Fruit fly (Drosophila melanogaster) whole organism, embryonic: ENCODE measurements around the gene bwa.
A peak's percentile ranks its signal among the peaks of the same experiment; 100 is the strongest.

Experiments used
- ATbp ChIP-seq: fragments of 200-800 bp; sonication (Bioruptor generic); optimal IDR thresholded peaks from 2 replicates; lab custom pipeline; 2017; ENCODE audit warnings: missing biosample characterization, mild to moderate bottlenecking, missing genetic modification characterization, missing genetic modification reagents
- Bteb2 ChIP-seq: fragments of 200-800 bp; sonication (Bioruptor generic); optimal IDR thresholded peaks from 2 replicates; lab custom pipeline; 2016; ENCODE audit warnings: missing biosample characterization, missing genetic modification characterization
- CG10979 ChIP-seq: fragments of 200-800 bp; sonication (Bioruptor generic); optimal IDR thresholded peaks from 2 replicates; lab custom pipeline; 2018; ENCODE audit warnings: missing biosample characterization, mild to moderate bottlenecking, missing genetic modification characterization, moderate library complexity
- CG12071 ChIP-seq: fragments of 200-800 bp; sonication (Bioruptor generic); optimal IDR thresholded peaks from 3 replicates; lab custom pipeline; 2018; ENCODE audit warnings: missing biosample characterization, mild to moderate bottlenecking, missing genetic modification characterization
- CG12299 ChIP-seq: fragments of 200-800 bp; sonication (Bioruptor generic); optimal IDR thresholded peaks from 2 replicates; lab custom pipeline; 2018; ENCODE audit warnings: missing biosample characterization, mild to moderate bottlenecking, missing genetic modification characterization
- CG12391 ChIP-seq: fragments of 200-800 bp; sonication (Bioruptor generic); optimal IDR thresholded peaks from 3 replicates; lab custom pipeline; 2018; ENCODE audit warnings: missing biosample characterization, mild to moderate bottlenecking, missing genetic modification characterization, moderate library complexity
- CG15011 ChIP-seq: fragments of 200-800 bp; sonication (Bioruptor generic); optimal IDR thresholded peaks from 3 replicates; lab custom pipeline; 2018; ENCODE audit warnings: missing biosample characterization, mild to moderate bottlenecking, missing genetic modification characterization
- CG15514 ChIP-seq: fragments of 200-800 bp; sonication (Bioruptor generic); optimal IDR thresholded peaks from 3 replicates; lab custom pipeline; 2017; ENCODE audit warnings: missing biosample characterization, missing genetic modification characterization, mild to moderate bottlenecking, moderate library complexity, missing genetic modification reagents
- CG15601 ChIP-seq: fragments of 200-800 bp; sonication (Bioruptor generic); optimal IDR thresholded peaks from 3 replicates; lab custom pipeline; 2019; ENCODE audit warnings: missing biosample characterization, mild to moderate bottlenecking, missing genetic modification characterization, moderate library complexity
- CG17359 ChIP-seq: fragments of 200-800 bp; sonication (Bioruptor generic); optimal IDR thresholded peaks from 3 replicates; lab custom pipeline; 2018; ENCODE audit warnings: missing biosample characterization, mild to moderate bottlenecking, missing genetic modification characterization, moderate library complexity
- CG17612 ChIP-seq: fragments of 200-800 bp; sonication (Bioruptor generic); IDR thresholded peaks from 2 replicates; pipeline ENCODE4 v1.3.6; 2022; ENCODE audit warnings: missing biosample characterization, missing genetic modification characterization
- CG18476 ChIP-seq: fragments of 200-800 bp; sonication (Bioruptor generic); optimal IDR thresholded peaks from 2 replicates; lab custom pipeline; 2016; ENCODE audit warnings: missing biosample characterization, mild to moderate bottlenecking, missing genetic modification characterization
- CG18599 ChIP-seq: fragments of 200-800 bp; sonication (Bioruptor generic); optimal IDR thresholded peaks from 3 replicates; lab custom pipeline; 2017; ENCODE audit warnings: missing biosample characterization, missing genetic modification characterization, mild to moderate bottlenecking, moderate library complexity, missing genetic modification reagents
- CG2199 ChIP-seq: fragments of 200-800 bp; sonication (Bioruptor generic); IDR thresholded peaks from 3 replicates; pipeline ENCODE4 v1.3.6; 2022; ENCODE audit warnings: missing biosample characterization, missing genetic modification characterization
- CG2678 ChIP-seq: fragments of 200-800 bp; sonication (Bioruptor generic); optimal IDR thresholded peaks from 3 replicates; lab custom pipeline; 2019; ENCODE audit warnings: missing biosample characterization, mild to moderate bottlenecking, missing genetic modification characterization, moderate library complexity
- CG6791 ChIP-seq: fragments of 200-800 bp; sonication (Bioruptor generic); IDR thresholded peaks from 3 replicates; pipeline ENCODE4 v1.3.6; 2022; ENCODE audit warnings: missing biosample characterization, missing genetic modification characterization; ENCODE audit not compliant: partially characterized antibody
- CG6854 ChIP-seq: fragments of 200-800 bp; sonication (Bioruptor generic); optimal IDR thresholded peaks from 3 replicates; lab custom pipeline; 2017; ENCODE audit warnings: missing biosample characterization, mild to moderate bottlenecking, missing genetic modification characterization
- CG9437 ChIP-seq: fragments of 200-800 bp; sonication (Bioruptor generic); optimal IDR thresholded peaks from 2 replicates; lab custom pipeline; 2018; ENCODE audit warnings: missing biosample characterization, mild to moderate bottlenecking, missing genetic modification characterization
- CG9797 ChIP-seq: fragments of 200-800 bp; sonication (Bioruptor generic); optimal IDR thresholded peaks from 3 replicates; lab custom pipeline; 2018; ENCODE audit warnings: missing biosample characterization, mild to moderate bottlenecking, missing genetic modification characterization
- D19B ChIP-seq: fragments of 200-800 bp; sonication (Bioruptor generic); optimal IDR thresholded peaks from 2 replicates; lab custom pipeline; 2017; ENCODE audit warnings: missing biosample characterization, mild to moderate bottlenecking, missing genetic modification characterization
- ERR ChIP-seq: fragments of 200-800 bp; sonication (Bioruptor generic); optimal IDR thresholded peaks from 2 replicates; lab custom pipeline; 2016; ENCODE audit warnings: missing biosample characterization, missing genetic modification characterization
- Eip74EF ChIP-seq, 2 experiments: fragments of 200-800 bp in 1 of 2; fragments of >200 bp in 1 of 2; sonication (Bioruptor generic) in 1 of 2; optimal IDR thresholded peaks; 2 replicates each; lab custom pipeline; 2017 to 2019; ENCODE audit warnings: missing biosample characterization in 2 of 2, missing genetic modification characterization in 2 of 2, mild to moderate bottlenecking in 1 of 2, moderate library complexity in 1 of 2
- HmgD ChIP-seq: fragments of 200-800 bp; sonication (Bioruptor generic); optimal IDR thresholded peaks from 3 replicates; lab custom pipeline; 2016; ENCODE audit warnings: missing biosample characterization, missing genetic modification characterization
- Hmx ChIP-seq: fragments of 200-800 bp; sonication (Bioruptor generic); optimal IDR thresholded peaks from 2 replicates; lab custom pipeline; 2016; ENCODE audit warnings: missing biosample characterization, missing genetic modification characterization
- MTF-1 ChIP-seq: fragments of 200-800 bp; sonication (Bioruptor generic); optimal IDR thresholded peaks from 2 replicates; lab custom pipeline; 2018; ENCODE audit warnings: missing biosample characterization, mild to moderate bottlenecking, missing genetic modification characterization, borderline replicate concordance
- NK7.1 ChIP-seq: fragments of 200-800 bp; sonication (Bioruptor generic); optimal IDR thresholded peaks from 3 replicates; lab custom pipeline; 2016; ENCODE audit warnings: missing biosample characterization, missing genetic modification characterization
- Nf-YC ChIP-seq: fragments of 200-800 bp; optimal IDR thresholded peaks from 3 replicates; lab custom pipeline; 2019; ENCODE audit warnings: missing biosample characterization, mild to moderate bottlenecking, missing genetic modification characterization, moderate library complexity
- NfI ChIP-seq: fragments of 200-800 bp; sonication (Bioruptor generic); optimal IDR thresholded peaks from 3 replicates; lab custom pipeline; 2018; ENCODE audit warnings: missing biosample characterization, mild to moderate bottlenecking, missing genetic modification characterization, moderate library complexity
- Optix ChIP-seq: fragments of 200-800 bp; sonication (Bioruptor generic); IDR thresholded peaks from 3 replicates; pipeline ENCODE4 v1.3.6; 2022; ENCODE audit warnings: missing biosample characterization, missing genetic modification characterization
- PHDP ChIP-seq: fragments of 200-800 bp; sonication (Bioruptor generic); optimal IDR thresholded peaks from 3 replicates; lab custom pipeline; 2018; ENCODE audit warnings: missing biosample characterization, mild to moderate bottlenecking, missing genetic modification characterization, moderate library complexity
- Ptx1 ChIP-seq: fragments of 200-800 bp; sonication (Bioruptor generic); IDR thresholded peaks from 2 replicates; pipeline ENCODE4 v1.3.6; 2022; ENCODE audit warnings: missing biosample characterization, missing genetic modification characterization
- caup ChIP-seq: fragments of 200-800 bp; sonication (Bioruptor generic); optimal IDR thresholded peaks from 3 replicates; lab custom pipeline; 2017; ENCODE audit warnings: missing biosample characterization, mild to moderate bottlenecking, missing genetic modification characterization, moderate library complexity; ENCODE audit not compliant: severe bottlenecking
- eve ChIP-seq, 2 experiments: fragments of >200 bp; optimal IDR thresholded peaks; 2 replicates each; lab custom pipeline; 2017; ENCODE audit warnings: missing biosample characterization in 2 of 2, missing genetic modification characterization in 2 of 2
- fd3F ChIP-seq: fragments of 200-800 bp; sonication (Bioruptor generic); optimal IDR thresholded peaks from 2 replicates; lab custom pipeline; 2018; ENCODE audit warnings: missing biosample characterization, mild to moderate bottlenecking, missing genetic modification characterization, moderate library complexity
- fd64A ChIP-seq: fragments of 200-800 bp; sonication (Bioruptor generic); optimal IDR thresholded peaks from 3 replicates; lab custom pipeline; 2018; ENCODE audit warnings: missing biosample characterization, mild to moderate bottlenecking, missing genetic modification characterization
- gro ChIP-seq: fragments of 200-800 bp; sonication (Bioruptor generic); optimal IDR thresholded peaks from 2 replicates; lab custom pipeline; 2016; ENCODE audit warnings: missing biosample characterization, missing genetic modification characterization
- lola ChIP-seq, 3 experiments: fragments of >200 bp in 2 of 3; fragments of 200-800 bp in 1 of 3; sonication (Bioruptor generic) in 1 of 3; optimal IDR thresholded peaks; 2 replicates each; lab custom pipeline; 2017 to 2019; ENCODE audit warnings: missing biosample characterization in 3 of 3, missing genetic modification characterization in 3 of 3, mild to moderate bottlenecking in 1 of 3, moderate library complexity in 1 of 3
- mirr ChIP-seq: fragments of 200-800 bp; sonication (Bioruptor generic); optimal IDR thresholded peaks from 3 replicates; lab custom pipeline; 2018; ENCODE audit warnings: missing biosample characterization, mild to moderate bottlenecking, missing genetic modification characterization
- odd ChIP-seq: fragments of 200-800 bp; sonication (Bioruptor generic); optimal IDR thresholded peaks from 2 replicates; lab custom pipeline; 2017; ENCODE audit warnings: missing biosample characterization, mild to moderate bottlenecking, missing genetic modification characterization
- pfk ChIP-seq: fragments of 200-800 bp; sonication (Bioruptor generic); optimal IDR thresholded peaks from 2 replicates; lab custom pipeline; 2018; ENCODE audit warnings: missing biosample characterization, mild to moderate bottlenecking, missing genetic modification characterization, moderate library complexity
- pho ChIP-seq: fragments of 200-800 bp; sonication (Bioruptor generic); optimal IDR thresholded peaks from 2 replicates; lab custom pipeline; 2016; ENCODE audit warnings: missing biosample characterization, missing genetic modification characterization
- psq ChIP-seq: fragments of 200-800 bp; sonication (Bioruptor generic); optimal IDR thresholded peaks from 2 replicates; lab custom pipeline; 2017; ENCODE audit warnings: missing biosample characterization, missing genetic modification characterization
- salm ChIP-seq: fragments of 200-800 bp; sonication (Bioruptor generic); optimal IDR thresholded peaks from 2 replicates; lab custom pipeline; 2018; ENCODE audit warnings: missing biosample characterization, mild to moderate bottlenecking, missing genetic modification characterization
- scrt ChIP-seq: fragments of 200-800 bp; sonication (Bioruptor generic); optimal IDR thresholded peaks from 2 replicates; lab custom pipeline; 2018; ENCODE audit warnings: missing biosample characterization, mild to moderate bottlenecking, missing genetic modification characterization, moderate library complexity
- sim ChIP-seq: fragments of 200-800 bp; sonication (Bioruptor generic); IDR thresholded peaks from 2 replicates; pipeline ENCODE4 v1.3.6; 2022; ENCODE audit warnings: missing biosample characterization, missing genetic modification characterization
- tap ChIP-seq: fragments of 200-800 bp; optimal IDR thresholded peaks from 3 replicates; lab custom pipeline; 2019; ENCODE audit warnings: missing biosample characterization, mild to moderate bottlenecking, missing genetic modification characterization, moderate library complexity
- unc-4 ChIP-seq: fragments of 200-800 bp; sonication (Bioruptor generic); IDR thresholded peaks from 2 replicates; pipeline ENCODE4 v1.3.6; 2022; ENCODE audit warnings: missing biosample characterization, missing genetic modification characterization; ENCODE audit not compliant: partially characterized antibody
- z ChIP-seq: fragments of 200-800 bp; sonication (Bioruptor generic); IDR thresholded peaks from 3 replicates; pipeline ENCODE4 v1.3.6; 2022; ENCODE audit warnings: missing biosample characterization, missing genetic modification characterization

The bwa gene

DNA sequence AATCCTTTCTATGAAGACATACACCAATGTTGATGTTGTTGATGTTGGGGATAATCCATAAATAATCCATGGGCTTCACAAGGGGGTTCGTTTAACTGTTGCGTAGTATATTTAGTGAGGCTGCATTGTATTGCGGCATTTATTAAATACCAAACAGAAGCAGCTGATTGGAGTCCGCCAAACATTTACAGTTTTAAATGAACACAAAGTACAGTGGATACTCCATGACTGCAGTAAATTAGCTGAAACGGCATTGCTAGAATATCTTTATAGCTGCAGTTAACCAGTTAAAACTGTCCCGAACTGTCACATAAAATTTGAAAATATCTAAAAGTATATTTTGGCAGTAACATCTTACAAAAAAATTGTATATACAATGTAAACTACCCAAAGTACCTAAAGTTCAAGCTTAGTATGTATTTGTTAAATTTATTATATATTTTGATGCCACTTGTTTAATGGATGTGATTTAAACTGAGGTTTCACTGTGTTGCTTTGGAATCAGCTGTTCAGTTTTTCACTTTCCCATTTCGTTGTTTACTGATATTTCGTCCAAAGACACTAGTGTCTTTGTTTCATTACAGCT, 25.0 kb downstream of the bwa start, which contains the start of the genes CG10747 and Pyroxd1 (continued):
- peak; percentile 78 for TF ChIP-seq fd64A (GFP tag; lab: Kevin White, UChicago)
- TF ChIP-seq CG17612 (GFP tag; lab: Robert Waterston, UW) = peak; percentile 90
- peak; percentile 90 for TF ChIP-seq NK7.1 (GFP tag; lab: Kevin White, UChicago)
- TF ChIP-seq caup (GFP tag; lab: Kevin White, UChicago) = peak; percentile 96
- peak; percentile 94 for TF ChIP-seq tap (tag; lab: Kevin White, UChicago)
- TF ChIP-seq CG15011 (GFP tag; lab: Kevin White, UChicago) = peak; percentile 93
- peak; percentile 94 for TF ChIP-seq ATbp
- TF ChIP-seq PHDP = peak; percentile 97
- TF ChIP-seq Nf-YC (tag; lab: Kevin White, UChicago) = peak; percentile 90
- TF ChIP-seq fd3F (GFP tag; lab: Kevin White, UChicago) = peak; percentile 97
- TF ChIP-seq D19B (GFP tag; lab: Kevin White, UChicago) = peak; percentile 91
- TF ChIP-seq CG12391 (tag; lab: Kevin White, UChicago) = peak; percentile 98
- peak; percentile 91 for TF ChIP-seq scrt
- TF ChIP-seq z (GFP tag; lab: Robert Waterston, UW) = no peak
- peak; percentile 98 for TF ChIP-seq Ptx1 (GFP tag; lab: Robert Waterston, UW)
- TF ChIP-seq ERR (GFP tag; lab: Kevin White, UChicago) = peak; percentile 81
- TF ChIP-seq pho = peak; percentile 97
- peak; percentile 96 for TF ChIP-seq CG17359 (tag; lab: Kevin White, UChicago)
- peak in 1 of 2 experiments; percentile 95 for TF ChIP-seq Eip74EF (GFP tag; optimal IDR thresholded peaks at IDR 0.05; lab: Kevin White, UChicago)
- TF ChIP-seq CG15601 (tag; lab: Kevin White, UChicago) = peak; percentile 93
- peak; percentile 49 for TF ChIP-seq pfk (GFP tag; lab: Kevin White, UChicago)
- TF ChIP-seq gro (GFP tag; lab: Kevin White, UChicago) = peak; percentile 95
- peak; percentile 97 for TF ChIP-seq NfI (GFP tag; lab: Kevin White, UChicago)
- TF ChIP-seq eve (GFP tag; optimal IDR thresholded peaks at IDR 0.05; lab: Kevin White, UChicago) = no peak
- TF ChIP-seq CG18476 (GFP tag; lab: Kevin White, UChicago) = peak; percentile 94
- TF ChIP-seq Hmx (GFP tag; lab: Kevin White, UChicago) = peak; percentile 94
- TF ChIP-seq psq (GFP tag; lab: Kevin White, UChicago) = peak; percentile 85
- peak; percentile 94 for TF ChIP-seq salm (tag; lab: Kevin White, UChicago)
- peak; percentile 90 for TF ChIP-seq CG12071
- peak; percentile 92 for TF ChIP-seq CG10979 (tag; lab: Kevin White, UChicago)
- TF ChIP-seq odd (GFP tag; lab: Kevin White, UChicago) = peak; percentile 97
- peak; percentile 89 for TF ChIP-seq CG15514 (GFP tag; lab: Kevin White, UChicago)
- 0 out of 2 replicates have a peak, but pooled peaks have one; percentile 25 for TF ChIP-seq unc-4
- TF ChIP-seq Bteb2 = peak; percentile 92
- peak; percentile 76 for TF ChIP-seq CG9797 (GFP tag; lab: Kevin White, UChicago)
- TF ChIP-seq CG6791 (GFP tag; lab: Robert Waterston, UW) = no peak
- TF ChIP-seq MTF-1 (GFP tag; lab: Kevin White, UChicago) = peak; percentile 80
- peak; percentile 93 for TF ChIP-seq CG6854 (GFP tag; lab: Kevin White, UChicago)
- TF ChIP-seq CG9437 (GFP tag; lab: Kevin White, UChicago) = peak; percentile 94
- TF ChIP-seq sim (GFP tag; lab: Robert Waterston, UW) = peak; percentile 84
- TF ChIP-seq CG12299 = peak; percentile 96
- TF ChIP-seq CG18599 (GFP tag; lab: Kevin White, UChicago) = peak; percentile 96
- TF ChIP-seq Optix (GFP tag; lab: Robert Waterston, UW) = peak; percentile 87
- TF ChIP-seq mirr (GFP tag; lab: Kevin White, UChicago) = peak; percentile 93
- TF ChIP-seq CG2199 (GFP tag; lab: Robert Waterston, UW) = 0 out of 3 replicates have a peak, but pooled peaks have one; percentile 67
- TF ChIP-seq CG2678 (tag; lab: Kevin White, UChicago) = peak; percentile 98
- TF ChIP-seq HmgD (GFP tag; lab: Kevin White, UChicago) = peak; percentile 89
- peak in 1 of 3 experiments; percentile 95 for TF ChIP-seq lola (GFP tag; optimal IDR thresholded peaks at IDR 0.05; lab: Kevin White, UChicago)
